Worm (Caenorhabditis elegans): ENCODE results near the gene T20D4.12.

ce11 chrV:3394065-3394464 lies 2.8 kb upstream of the T20D4.12 start:
- TF ChIP-seq ceh-36 (tag; optimal IDR thresholded peaks at IDR 0.05) (no peak), hmg-4 (GFP tag; optimal IDR thresholded peaks at IDR 0.05) (no peak), ama-1 (optimal IDR thresholded peaks at IDR 0.05) (no peak), flt-1 (GFP tag; IDR thresholded peaks at IDR 0.05) (no peak), ceh-13 (GFP tag; optimal IDR thresholded peaks at IDR 0.05) (no peak), sea-1 (GFP tag; conservative IDR thresholded peaks at IDR 0.05) (no peak), tra-4 (tag; optimal IDR thresholded peaks at IDR 0.05) (no peak), pes-1 (GFP tag; IDR thresholded peaks at IDR 0.05) (no peak), scrt-1 (GFP tag; IDR thresholded peaks at IDR 0.05) (no peak), B0310.2 (tag; optimal IDR thresholded peaks at IDR 0.05) (no peak), hnd-1 (tag; optimal IDR thresholded peaks at IDR 0.05) (no peak), hmbx-1 (tag; optimal IDR thresholded peaks at IDR 0.05) (no peak), ets-7 (tag; optimal IDR thresholded peaks at IDR 0.05) (no peak), aly-1 (tag; optimal IDR thresholded peaks at IDR 0.05) (no peak)
